Fruit fly (Drosophila melanogaster): ENCODE results near the gene CG32152.

DNA sequence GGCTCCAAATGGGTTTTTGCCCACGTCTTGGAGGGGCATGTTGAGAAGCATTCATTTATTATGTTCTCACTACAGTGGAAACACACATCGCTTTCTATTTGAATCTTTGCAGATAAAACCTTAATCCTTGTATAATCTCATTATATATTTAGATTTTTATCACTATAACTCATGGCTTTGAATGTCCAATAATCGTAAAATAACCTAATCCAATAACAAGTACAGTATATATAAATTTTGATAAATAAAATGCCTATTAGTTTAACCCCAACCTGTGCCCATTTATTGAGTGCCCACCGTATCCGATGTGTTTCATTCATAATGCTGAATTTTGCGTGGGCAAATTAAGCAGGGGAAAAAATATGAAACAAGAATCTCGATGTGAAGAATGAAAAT, 2.7 kb upstream of the CG32152 start:
- TF ChIP-seq CG8478 (optimal IDR thresholded peaks at IDR 0.05) (no peak), CTCF (optimal IDR thresholded peaks at IDR 0.05) (no peak)
